Worm (Caenorhabditis elegans) whole organism, mixed stage, embryonic: ENCODE results near the gene sluh-7.

ENCODE experiments used
- M03D4.4 ChIP-seq: sonication (generic microtip); optimal IDR thresholded peaks from 2 replicates; lab custom pipeline; 2017; ENCODE audit warnings: mild to moderate bottlenecking, missing genetic modification characterization, missing compliant biosample characterization
- elt-1 ChIP-seq: sonication (generic microtip); optimal IDR thresholded peaks from 2 replicates; lab custom pipeline; 2017; ENCODE audit warnings: missing genetic modification characterization, mild to moderate bottlenecking, missing compliant biosample characterization, antibody characterized with exemption, moderate library complexity, borderline replicate concordance; ENCODE audit not compliant: insufficient read depth
- elt-3 ChIP-seq: fragments of 150-350 bp; optimal IDR thresholded peaks from 2 replicates; lab custom pipeline; 2014; ENCODE audit warnings: missing biosample characterization, missing genetic modification characterization
- lin-13 ChIP-seq: fragments of 150-350 bp; optimal IDR thresholded peaks from 2 replicates; lab custom pipeline; 2014; ENCODE audit warnings: missing biosample characterization, missing genetic modification characterization
- mls-2 ChIP-seq: sonication (generic microtip); optimal IDR thresholded peaks from 2 replicates; lab custom pipeline; 2016; ENCODE audit warnings: mild to moderate bottlenecking, missing genetic modification characterization, moderate library complexity, missing compliant biosample characterization
- nhr-12 ChIP-seq: fragments of 150-350 bp; optimal IDR thresholded peaks from 2 replicates; lab custom pipeline; 2014; ENCODE audit warnings: missing biosample characterization, missing genetic modification characterization
- nhr-28 ChIP-seq: fragments of 150-350 bp; optimal IDR thresholded peaks from 2 replicates; lab custom pipeline; 2014; ENCODE audit warnings: missing biosample characterization, missing genetic modification characterization
- nhr-76 ChIP-seq: sonication (generic microtip); optimal IDR thresholded peaks from 2 replicates; lab custom pipeline; 2017; ENCODE audit warnings: missing biosample characterization, missing genetic modification characterization
- unc-120 ChIP-seq: sonication (generic microtip); optimal IDR thresholded peaks from 2 replicates; lab custom pipeline; 2017; ENCODE audit warnings: missing genetic modification characterization, missing compliant biosample characterization; ENCODE audit not compliant: poor library complexity, severe bottlenecking
- unc-62 ChIP-seq: fragments of 150-350 bp; optimal IDR thresholded peaks from 2 replicates; lab custom pipeline; 2014; ENCODE audit warnings: missing biosample characterization, missing genetic modification reagents, missing genetic modification characterization

ce11 chrV:10381726-10382125 is 26.1 kb upstream of the sluh-7 start, which contains the start of gene abu-1:
- TF ChIP-seq elt-3 (no peak), nhr-28 (tag; lab: Kevin White, UChicago) (no peak), nhr-12 (tag; lab: Kevin White, UChicago) (no peak), lin-13 (tag; lab: Kevin White, UChicago) (no peak), nhr-76 (no peak), unc-62 (no peak), mls-2 (tag; lab: Kevin White, UChicago) (no peak), elt-1 (tag; lab: Kevin White, UChicago) (no peak), unc-120 (tag; lab: Kevin White, UChicago) (no peak), M03D4.4 (tag; lab: Kevin White, UChicago) (no peak)
